Fruit fly (Drosophila melanogaster) whole organism, prepupa: ENCODE results near the gene Rga.

Experiments used
- CG10631 ChIP-seq: fragments of 200-800 bp; sonication (Bioruptor generic); optimal IDR thresholded peaks from 2 replicates; lab custom pipeline; 2016; ENCODE audit warnings: missing biosample characterization, missing genetic modification characterization
- CG11294 ChIP-seq: fragments of 200-800 bp; sonication (Bioruptor generic); IDR thresholded peaks from 2 replicates; pipeline ENCODE4 v1.3.6; 2022; ENCODE audit warnings: missing biosample characterization, missing genetic modification characterization
- CG11762 ChIP-seq: fragments of 200-800 bp; sonication (Bioruptor generic); optimal IDR thresholded peaks from 3 replicates; lab custom pipeline; 2016; ENCODE audit warnings: missing biosample characterization, missing genetic modification characterization; ENCODE audit not compliant: insufficient read depth
- CG11902 ChIP-seq: fragments of 200-800 bp; sonication (Bioruptor generic); optimal IDR thresholded peaks from 3 replicates; lab custom pipeline; 2016; ENCODE audit warnings: missing biosample characterization, missing genetic modification characterization
- CG15336 ChIP-seq: fragments of 200-800 bp; sonication (Bioruptor generic); IDR thresholded peaks from 2 replicates; pipeline ENCODE4 v1.3.6; 2022; ENCODE audit warnings: missing biosample characterization, missing genetic modification characterization
- CG1621 ChIP-seq: fragments of 200-800 bp; sonication (Bioruptor generic); optimal IDR thresholded peaks from 3 replicates; lab custom pipeline; 2018; ENCODE audit warnings: missing biosample characterization, mild to moderate bottlenecking, missing genetic modification characterization
- CG16779 ChIP-seq: fragments of 200-800 bp; sonication (Bioruptor generic); optimal IDR thresholded peaks from 3 replicates; lab custom pipeline; 2017; ENCODE audit warnings: missing biosample characterization, mild to moderate bottlenecking, missing genetic modification characterization
- CG3032 ChIP-seq: fragments of 200-800 bp; optimal IDR thresholded peaks from 2 replicates; lab custom pipeline; 2019; ENCODE audit warnings: missing biosample characterization, mild to moderate bottlenecking, missing genetic modification characterization, moderate library complexity
- CG31627 ChIP-seq: fragments of 200-800 bp; sonication (Bioruptor generic); optimal IDR thresholded peaks from 3 replicates; lab custom pipeline; 2016; ENCODE audit warnings: missing biosample characterization, missing genetic modification characterization
- CG34406 ChIP-seq: fragments of 200-800 bp; sonication (Bioruptor generic); optimal IDR thresholded peaks from 3 replicates; lab custom pipeline; 2016; ENCODE audit warnings: missing biosample characterization, missing genetic modification characterization
- CG3919 ChIP-seq: fragments of 200-800 bp; sonication (Bioruptor generic); optimal IDR thresholded peaks from 3 replicates; lab custom pipeline; 2016; ENCODE audit warnings: missing biosample characterization, missing genetic modification characterization
- CG6163 ChIP-seq: fragments of 200-800 bp; sonication (Bioruptor generic); IDR thresholded peaks from 3 replicates; pipeline ENCODE4 v1.3.6; 2022; ENCODE audit warnings: missing biosample characterization, missing genetic modification characterization
- CG6854 ChIP-seq: fragments of 200-800 bp; sonication (Bioruptor generic); optimal IDR thresholded peaks from 2 replicates; lab custom pipeline; 2017; ENCODE audit warnings: missing biosample characterization, mild to moderate bottlenecking, missing genetic modification characterization
- CG7368 ChIP-seq: fragments of 200-800 bp; sonication (Bioruptor generic); optimal IDR thresholded peaks from 3 replicates; lab custom pipeline; 2016; ENCODE audit warnings: missing biosample characterization, missing genetic modification characterization
- CG8119 ChIP-seq: fragments of 200-800 bp; sonication (Bioruptor generic); IDR thresholded peaks from 3 replicates; pipeline ENCODE4 v1.3.6; 2022; ENCODE audit warnings: missing biosample characterization, missing genetic modification characterization
- CG8632 ChIP-seq: fragments of 200-800 bp; sonication (Bioruptor generic); optimal IDR thresholded peaks from 3 replicates; lab custom pipeline; 2016; ENCODE audit warnings: missing biosample characterization, missing genetic modification characterization
- CG9139 ChIP-seq: fragments of 200-800 bp; sonication (Bioruptor generic); optimal IDR thresholded peaks from 3 replicates; lab custom pipeline; 2017; ENCODE audit warnings: missing biosample characterization, mild to moderate bottlenecking, missing genetic modification characterization
- Eip78C ChIP-seq: fragments of 200-800 bp; sonication (Bioruptor generic); peaks from one replicate; lab custom pipeline; 2016; ENCODE audit warnings: missing biosample characterization, missing genetic modification characterization
- Ets21C ChIP-seq: fragments of 200-800 bp; sonication (Bioruptor generic); optimal IDR thresholded peaks from 3 replicates; lab custom pipeline; 2016; ENCODE audit warnings: missing biosample characterization, missing genetic modification characterization
- Gug ChIP-seq: fragments of 200-800 bp; sonication (Bioruptor generic); IDR thresholded peaks from 2 replicates; pipeline ENCODE4 v1.3.6; 2022; ENCODE audit warnings: missing biosample characterization, missing genetic modification characterization
- Hr38 ChIP-seq: sonication (Bioruptor generic); optimal IDR thresholded peaks from 2 replicates; lab custom pipeline; 2016; ENCODE audit warnings: missing biosample characterization, missing genetic modification characterization
- Hr39 ChIP-seq: fragments of 200-800 bp; sonication (Bioruptor generic); optimal IDR thresholded peaks from 2 replicates; lab custom pipeline; 2016; ENCODE audit warnings: missing biosample characterization, missing genetic modification characterization
- Hr4 ChIP-seq: fragments of 200-800 bp; sonication (Bioruptor generic); optimal IDR thresholded peaks from 3 replicates; lab custom pipeline; 2016; ENCODE audit warnings: missing biosample characterization, missing genetic modification characterization
- Lpt ChIP-seq: fragments of 200-800 bp; sonication (Bioruptor generic); optimal IDR thresholded peaks from 3 replicates; lab custom pipeline; 2016; ENCODE audit warnings: missing biosample characterization, missing genetic modification characterization
- Met ChIP-seq: fragments of 200-800 bp; sonication (Bioruptor generic); optimal IDR thresholded peaks from 3 replicates; lab custom pipeline; 2016; ENCODE audit warnings: missing biosample characterization, missing genetic modification characterization
- OdsH ChIP-seq: fragments of 200-800 bp; sonication (Bioruptor generic); optimal IDR thresholded peaks from 3 replicates; lab custom pipeline; 2016; ENCODE audit warnings: missing biosample characterization, missing genetic modification characterization
- Smox ChIP-seq: fragments of 200-800 bp; sonication (Bioruptor generic); optimal IDR thresholded peaks from 3 replicates; lab custom pipeline; 2016; ENCODE audit warnings: missing biosample characterization, missing genetic modification characterization
- Sox102F ChIP-seq: fragments of 200-800 bp; sonication (Bioruptor generic); optimal IDR thresholded peaks from 2 replicates; lab custom pipeline; 2016; ENCODE audit warnings: missing biosample characterization, mild to moderate bottlenecking, missing genetic modification characterization
- Sox14 ChIP-seq: fragments of 200-800 bp; sonication (Bioruptor generic); optimal IDR thresholded peaks from 3 replicates; lab custom pipeline; 2016; ENCODE audit warnings: missing biosample characterization, missing genetic modification characterization
- Sox15 ChIP-seq: fragments of 200-800 bp; sonication (Bioruptor generic); optimal IDR thresholded peaks from 3 replicates; lab custom pipeline; 2016; ENCODE audit warnings: missing biosample characterization, missing genetic modification characterization
- achi ChIP-seq: fragments of 200-800 bp; sonication (Bioruptor generic); optimal IDR thresholded peaks from 3 replicates; lab custom pipeline; 2016; ENCODE audit warnings: missing biosample characterization, missing genetic modification characterization
- acj6 ChIP-seq: fragments of 200-800 bp; sonication (Bioruptor generic); optimal IDR thresholded peaks from 3 replicates; lab custom pipeline; 2016; ENCODE audit warnings: missing biosample characterization, missing genetic modification characterization
- cyc ChIP-seq: fragments of 200-800 bp; sonication (Bioruptor generic); optimal IDR thresholded peaks from 3 replicates; lab custom pipeline; 2016; ENCODE audit warnings: missing biosample characterization, missing genetic modification characterization
- dac ChIP-seq: fragments of 200-800 bp; sonication (Bioruptor generic); optimal IDR thresholded peaks from 2 replicates; lab custom pipeline; 2017; ENCODE audit warnings: missing biosample characterization, mild to moderate bottlenecking, missing genetic modification characterization
- eg ChIP-seq: fragments of 200-800 bp; sonication (Bioruptor generic); IDR thresholded peaks from 3 replicates; pipeline ENCODE4 v1.3.6; 2022; ENCODE audit warnings: missing biosample characterization, missing genetic modification characterization
- esn ChIP-seq: fragments of 200-800 bp; sonication (Bioruptor generic); optimal IDR thresholded peaks from 2 replicates; lab custom pipeline; 2016; ENCODE audit warnings: missing biosample characterization, mild to moderate bottlenecking, missing genetic modification characterization, moderate library complexity
- fd59A ChIP-seq: fragments of 200-800 bp; sonication (Bioruptor generic); optimal IDR thresholded peaks from 2 replicates; lab custom pipeline; 2017; ENCODE audit warnings: missing biosample characterization, mild to moderate bottlenecking, missing genetic modification characterization, missing genetic modification reagents
- fd85E ChIP-seq: fragments of 200-800 bp; sonication (Bioruptor generic); optimal IDR thresholded peaks from 3 replicates; lab custom pipeline; 2016; ENCODE audit warnings: missing biosample characterization, missing genetic modification characterization
- lz ChIP-seq: fragments of 200-800 bp; sonication (Bioruptor generic); optimal IDR thresholded peaks from 3 replicates; lab custom pipeline; 2016; ENCODE audit warnings: missing biosample characterization, missing genetic modification characterization
- net ChIP-seq: fragments of 200-800 bp; sonication (Bioruptor generic); optimal IDR thresholded peaks from 3 replicates; lab custom pipeline; 2016; ENCODE audit warnings: missing biosample characterization, missing genetic modification characterization
- pdm3 ChIP-seq: fragments of 200-800 bp; sonication (Bioruptor generic); optimal IDR thresholded peaks from 3 replicates; lab custom pipeline; 2016; ENCODE audit warnings: missing biosample characterization, missing genetic modification characterization
- spab ChIP-seq: fragments of 200-800 bp; sonication (Bioruptor generic); optimal IDR thresholded peaks from 2 replicates; lab custom pipeline; 2017; ENCODE audit warnings: missing biosample characterization, mild to moderate bottlenecking, missing genetic modification characterization, missing genetic modification reagents
- ss ChIP-seq, 2 experiments: fragments of 200-800 bp; sonication (Bioruptor generic); optimal IDR thresholded peaks; 2 replicates in 1 of 2; 3 replicates in 1 of 2; lab custom pipeline; 2017 to 2018; ENCODE audit warnings: mild to moderate bottlenecking in 2 of 2, missing biosample characterization in 2 of 2, missing genetic modification characterization in 2 of 2, moderate library complexity in 1 of 2
- svp ChIP-seq: fragments of 200-800 bp; sonication (Bioruptor generic); peaks from one replicate; lab custom pipeline; 2016; ENCODE audit warnings: missing biosample characterization, missing genetic modification characterization
- topi ChIP-seq: fragments of 200-800 bp; sonication (Bioruptor generic); optimal IDR thresholded peaks from 3 replicates; lab custom pipeline; 2016; ENCODE audit warnings: missing biosample characterization, missing genetic modification characterization
- vri ChIP-seq: fragments of 200-800 bp; sonication (Bioruptor generic); optimal IDR thresholded peaks from 3 replicates; lab custom pipeline; 2016; ENCODE audit warnings: missing biosample characterization, mild to moderate bottlenecking, missing genetic modification characterization

Rga gene

dm6 chr3R:5622985-5623630, 10.2 kb upstream of the Rga start (continued):
- no peak for TF ChIP-seq svp (GFP tag; lab: Kevin White, UChicago)
- TF ChIP-seq topi (GFP tag; lab: Kevin White, UChicago) = peak; percentile 47
- no peak for TF ChIP-seq Hr38
- peak; percentile 8 for TF ChIP-seq spab (GFP tag; lab: Kevin White, UChicago)
- no peak for TF ChIP-seq acj6 (GFP tag; lab: Kevin White, UChicago)
- TF ChIP-seq CG3919 (GFP tag; lab: Kevin White, UChicago) = no peak
- TF ChIP-seq dac (GFP tag; lab: Kevin White, UChicago) = no peak
- TF ChIP-seq Sox14 (GFP tag; lab: Kevin White, UChicago) = no peak
- peak; percentile 67 for TF ChIP-seq vri (GFP tag; lab: Kevin White, UChicago)
- peak; percentile 4 for TF ChIP-seq CG8632 (GFP tag; lab: Kevin White, UChicago)
- TF ChIP-seq CG7368 (GFP tag; lab: Kevin White, UChicago) = no peak
- no peak for TF ChIP-seq fd85E (GFP tag; lab: Kevin White, UChicago)
- TF ChIP-seq lz (GFP tag; lab: Kevin White, UChicago) = peak; percentile 14
- peak; percentile 29 for TF ChIP-seq Hr4
- peak; percentile 28 for TF ChIP-seq CG16779
- no peak for TF ChIP-seq Lpt (GFP tag; lab: Kevin White, UChicago)
- TF ChIP-seq eg (GFP tag; lab: Robert Waterston, UW) = no peak
- TF ChIP-seq CG6854 (GFP tag; lab: Kevin White, UChicago) = no peak
- no peak for TF ChIP-seq CG15336
- no peak for TF ChIP-seq CG11762 (GFP tag; lab: Kevin White, UChicago)
- no peak for TF ChIP-seq Sox15 (GFP tag; lab: Kevin White, UChicago)
- TF ChIP-seq pdm3 (GFP tag; lab: Kevin White, UChicago) = peak; percentile 18
- no peak for TF ChIP-seq CG6163
- no peak for TF ChIP-seq CG31627 (GFP tag; lab: Kevin White, UChicago)
- no peak for TF ChIP-seq CG10631 (GFP tag; lab: Kevin White, UChicago)
- no peak for TF ChIP-seq CG9139 (GFP tag; lab: Kevin White, UChicago)
- TF ChIP-seq Smox = no peak
- TF ChIP-seq Hr39 (GFP tag; lab: Kevin White, UChicago) = no peak
- TF ChIP-seq CG34406 (GFP tag; lab: Kevin White, UChicago) = no peak
- peak in 1 of 2 experiments; percentile 31 for TF ChIP-seq ss (GFP tag; optimal IDR thresholded peaks at IDR 0.05; lab: Kevin White, UChicago)
- TF ChIP-seq Gug = no peak
- TF ChIP-seq CG8119 (GFP tag; lab: Robert Waterston, UW) = no peak

dm6 chr3R:5622406-5622752, 9.5 kb upstream of the Rga start:
- TF ChIP-seq pdm3 (GFP tag; lab: Kevin White, UChicago) (no peak), net (no peak), CG31627 (GFP tag; lab: Kevin White, UChicago) (no peak), CG3032 (tag; lab: Kevin White, UChicago) (no peak), Sox102F (GFP tag; lab: Kevin White, UChicago) (no peak), Eip78C (GFP tag; lab: Kevin White, UChicago) (peak; percentile 18), OdsH (no peak), Smox (no peak), svp (GFP tag; lab: Kevin White, UChicago) (peak; percentile 91)

- TF ChIP-seq CG34406 (GFP tag; lab: Kevin White, UChicago) (no peak), esn (GFP tag; lab: Kevin White, UChicago) (no peak), CG11902 (GFP tag; lab: Kevin White, UChicago) (no peak), Hr39 (GFP tag; lab: Kevin White, UChicago) (no peak), spab (GFP tag; lab: Kevin White, UChicago) (peak; percentile 55), Sox15 (GFP tag; lab: Kevin White, UChicago) (no peak), Sox14 (GFP tag; lab: Kevin White, UChicago) (peak; percentile 85), Smox (no peak), CG7368 (GFP tag; lab: Kevin White, UChicago) (no peak), eg (GFP tag; lab: Robert Waterston, UW) (no peak), svp (GFP tag; lab: Kevin White, UChicago) (no peak), achi (no peak), Gug (no peak), acj6 (GFP tag; lab: Kevin White, UChicago) (no peak), Hr4 (no peak), OdsH (no peak), cyc (GFP tag; lab: Kevin White, UChicago) (no peak), fd59A (GFP tag; lab: Kevin White, UChicago) (no peak), Hr38 (no peak), CG1621 (tag; lab: Kevin White, UChicago) (peak; percentile 62), Met (GFP tag; lab: Kevin White, UChicago) (no peak), CG6163 (peak; percentile 15; the same call in 1 of the 3 replicates), CG11294 (GFP tag; lab: Robert Waterston, UW) (no peak), topi (GFP tag; lab: Kevin White, UChicago) (no peak), Ets21C (GFP tag; lab: Kevin White, UChicago) (no peak)
These were observed 8.9 kb upstream of the Rga start for dm6 chr3R:5621714-5622405.
